Worm (Caenorhabditis elegans): Measurements from ENCODE around the gene clec-74.

ce11 chrIV:3912598-3912997 lies 44.2 kb upstream of the clec-74 start, which contains the start of gene F56D6.20:
- TF ChIP-seq irx-1 (tag; optimal IDR thresholded peaks at IDR 0.05) (no peak), nhr-90 (tag; optimal IDR thresholded peaks at IDR 0.05; ENCODE audit: poor library complexity) (no peak), C34B4.2 (tag; optimal IDR thresholded peaks at IDR 0.05) (no peak), snpc-4 (tag; optimal IDR thresholded peaks at IDR 0.05) (no peak), jun-1 (tag; optimal IDR thresholded peaks at IDR 0.05) (no peak), ztf-11 (tag; optimal IDR thresholded peaks at IDR 0.05) (no peak), ztf-4 (tag; optimal IDR thresholded peaks at IDR 0.05) (no peak)
